Worm (Caenorhabditis elegans) whole organism, L2 larva: Measurements from ENCODE around the gene ari-2.

Experiments used
- mdl-1 ChIP-seq, 2 experiments: fragments of 150-350 bp in 1 of 2; sonication (generic microtip) in 1 of 2; optimal IDR thresholded peaks; 2 replicates each; lab custom pipeline; 2017; ENCODE audit warnings: missing biosample characterization in 2 of 2, missing genetic modification characterization in 2 of 2
- nhr-237 ChIP-seq: fragments of 150-350 bp; optimal IDR thresholded peaks from 2 replicates; lab custom pipeline; 2014; ENCODE audit warnings: missing biosample characterization, missing genetic modification characterization

DNA sequence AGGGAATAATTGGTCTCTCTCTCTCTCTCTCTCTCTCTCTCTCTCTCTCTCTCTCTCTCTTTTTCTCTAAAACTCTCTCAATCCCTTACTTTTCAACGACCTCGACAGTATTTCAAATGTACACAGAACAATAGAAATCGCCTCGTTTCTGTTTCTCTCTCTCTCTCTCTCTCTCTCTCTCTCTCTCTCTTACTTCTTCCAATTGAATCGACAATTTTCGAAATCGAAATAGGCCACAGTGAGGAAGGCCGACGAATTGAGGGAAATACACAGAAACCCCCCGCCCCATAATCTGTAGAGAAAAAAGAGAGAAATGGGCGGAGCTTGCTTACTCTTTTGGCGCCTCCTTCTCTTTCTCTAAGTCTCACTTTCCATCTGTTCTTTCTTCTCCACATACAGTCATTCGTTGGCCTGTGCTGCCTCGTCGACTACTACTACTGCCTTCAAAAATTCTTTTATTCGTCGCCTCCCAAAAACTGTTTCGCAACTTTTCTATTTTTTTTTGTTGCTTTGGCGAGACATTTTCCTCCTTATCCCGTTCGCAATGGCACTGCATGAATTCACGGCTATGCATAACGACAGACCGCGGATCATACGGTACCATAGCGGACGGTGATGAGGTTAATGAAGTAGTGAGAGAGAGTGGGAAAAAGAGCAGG lies 10.7 kb downstream of the ari-2 start:
- no peak for TF ChIP-seq mdl-1 (tag; optimal IDR thresholded peaks at IDR 0.05; lab: Kevin White, UChicago)
- TF ChIP-seq nhr-237: no peak
